Worm (Caenorhabditis elegans) whole organism, L2 larva: ENCODE results near the gene Y50D4B.4.

Experiments
- Y55F3AM.14 ChIP-seq: fragments of 200-800 bp; sonication (Bioruptor generic); optimal IDR thresholded peaks from 2 replicates; lab custom pipeline; 2018; ENCODE audit warnings: mild to moderate bottlenecking, missing genetic modification characterization, missing compliant biosample characterization
- ZK546.5 ChIP-seq: sonication (generic microtip); optimal IDR thresholded peaks from 2 replicates; lab custom pipeline; 2017; ENCODE audit warnings: missing biosample characterization, missing genetic modification characterization
- ceh-82 ChIP-seq: fragments of 150-350 bp; optimal IDR thresholded peaks from 2 replicates; lab custom pipeline; 2014; ENCODE audit warnings: missing biosample characterization, missing genetic modification characterization
- dmd-4 ChIP-seq: sonication (generic microtip); optimal IDR thresholded peaks from 2 replicates; lab custom pipeline; 2017; ENCODE audit warnings: missing biosample characterization, missing genetic modification characterization
- fos-1 ChIP-seq: fragments of 150-350 bp; optimal IDR thresholded peaks from 2 replicates; lab custom pipeline; 2014; ENCODE audit warnings: missing biosample characterization, missing genetic modification characterization
- lin-13 ChIP-seq: fragments of 150-350 bp; optimal IDR thresholded peaks from 2 replicates; lab custom pipeline; 2014; ENCODE audit warnings: missing biosample characterization, missing genetic modification reagents, missing genetic modification characterization
- nhr-10 ChIP-seq: sonication (generic microtip); optimal IDR thresholded peaks from 2 replicates; lab custom pipeline; 2017; ENCODE audit warnings: missing biosample characterization, missing genetic modification characterization
- nhr-25 ChIP-seq: fragments of 150-350 bp; sonication (generic microtip); optimal IDR thresholded peaks from 3 replicates; lab custom pipeline; 2014; ENCODE audit warnings: missing biosample characterization, missing genetic modification characterization
- snpc-4 ChIP-seq: fragments of 150-350 bp; optimal IDR thresholded peaks from 2 replicates; lab custom pipeline; 2014; ENCODE audit warnings: missing biosample characterization, missing genetic modification characterization

DNA sequence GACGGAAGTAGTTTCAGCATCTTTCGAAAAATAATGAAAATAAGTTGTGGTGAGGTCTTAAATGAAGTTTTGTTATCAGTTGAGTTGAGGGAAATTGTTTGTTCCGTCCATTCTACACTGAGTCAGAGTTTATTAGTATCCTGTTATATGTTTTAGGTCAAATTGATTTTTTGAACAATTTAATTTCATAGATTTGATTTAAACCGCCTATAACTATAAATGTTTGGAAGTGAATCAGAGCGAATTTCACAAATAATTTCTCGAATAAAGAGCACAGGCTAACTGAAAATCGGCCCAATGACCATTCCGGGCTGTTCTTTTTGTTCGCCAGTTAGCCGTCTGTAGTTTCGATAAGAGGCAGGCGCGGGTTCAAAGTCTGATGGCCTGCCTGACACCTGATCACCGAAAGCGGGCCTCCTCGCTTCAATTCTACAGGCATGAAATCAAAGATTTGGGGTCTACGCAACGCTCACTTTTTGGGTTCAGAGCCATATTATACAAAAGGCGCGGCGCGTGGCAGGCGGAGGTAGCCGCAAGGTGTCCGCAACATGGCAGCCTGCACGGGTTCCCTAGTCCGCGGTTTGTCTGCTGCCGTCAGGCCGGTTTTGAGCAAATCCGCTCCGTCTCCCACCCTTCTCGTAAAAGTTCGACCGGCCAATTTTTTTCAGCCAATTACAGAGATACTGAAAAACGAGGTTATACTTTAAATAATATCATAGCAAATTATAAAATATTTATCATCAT lies 39.6 kb downstream of the Y50D4B.4 start, which contains the start of gene W07B8.4:
- TF ChIP-seq snpc-4 (no peak), ceh-82 (no peak), fos-1 (tag; lab: Kevin White, UChicago) (no peak), nhr-25 (tag; lab: Kevin White, UChicago) (no peak), ZK546.5 (no peak), nhr-10 (tag; lab: Kevin White, UChicago) (no peak), lin-13 (GFP tag; lab: Kevin White, UChicago) (no peak), dmd-4 (no peak), Y55F3AM.14 (no peak)
